Fruit fly (Drosophila melanogaster) whole organism, embryonic: ENCODE data around the gene nAChRalpha3.

Experiments
- Awh ChIP-seq: fragments of 200-800 bp; sonication (Bioruptor generic); IDR thresholded peaks from 2 replicates; pipeline ENCODE4, ENCODE4 v1.3.6; 2022; ENCODE audit warnings: missing biosample characterization, missing genetic modification characterization
- BEAF-32 ChIP-seq: fragments of 200-800 bp; sonication (Bioruptor generic); optimal IDR thresholded peaks from 3 replicates; lab custom pipeline; 2017; ENCODE audit warnings: missing biosample characterization, missing genetic modification characterization, mild to moderate bottlenecking, moderate library complexity, missing genetic modification reagents
- Bdp1 ChIP-seq: fragments of 200-800 bp; sonication (Bioruptor generic); optimal IDR thresholded peaks from 3 replicates; lab custom pipeline; 2016; ENCODE audit warnings: missing biosample characterization, missing genetic modification characterization
- CG10565 ChIP-seq: fragments of 200-800 bp; sonication (Bioruptor generic); optimal IDR thresholded peaks from 3 replicates; lab custom pipeline; 2016; ENCODE audit warnings: missing biosample characterization, mild to moderate bottlenecking, missing genetic modification characterization
- CG15011 ChIP-seq: fragments of 200-800 bp; sonication (Bioruptor generic); optimal IDR thresholded peaks from 3 replicates; lab custom pipeline; 2018; ENCODE audit warnings: missing biosample characterization, mild to moderate bottlenecking, missing genetic modification characterization
- CG15269 ChIP-seq: fragments of 200-800 bp; sonication (Bioruptor generic); optimal IDR thresholded peaks from 2 replicates; lab custom pipeline; 2018; ENCODE audit warnings: missing biosample characterization, mild to moderate bottlenecking, missing genetic modification characterization, moderate library complexity
- CG15514 ChIP-seq: fragments of 200-800 bp; sonication (Bioruptor generic); optimal IDR thresholded peaks from 3 replicates; lab custom pipeline; 2017; ENCODE audit warnings: missing biosample characterization, missing genetic modification characterization, mild to moderate bottlenecking, moderate library complexity, missing genetic modification reagents
- CG16813 ChIP-seq: fragments of 200-800 bp; sonication (Bioruptor generic); IDR thresholded peaks from 3 replicates; pipeline ENCODE4 v1.3.6; 2022; ENCODE audit warnings: missing biosample characterization, missing genetic modification characterization; ENCODE audit not compliant: partially characterized antibody
- CG17328 ChIP-seq: fragments of 200-800 bp; sonication (Bioruptor generic); IDR thresholded peaks from 2 replicates; pipeline ENCODE4 v1.3.6; 2022; ENCODE audit warnings: missing biosample characterization, missing genetic modification characterization
- CG18599 ChIP-seq: fragments of 200-800 bp; sonication (Bioruptor generic); optimal IDR thresholded peaks from 3 replicates; lab custom pipeline; 2017; ENCODE audit warnings: missing biosample characterization, missing genetic modification characterization, mild to moderate bottlenecking, moderate library complexity, missing genetic modification reagents
- CG18619 ChIP-seq: fragments of 200-800 bp; sonication (Bioruptor generic); optimal IDR thresholded peaks from 3 replicates; lab custom pipeline; 2017; ENCODE audit warnings: missing biosample characterization, mild to moderate bottlenecking, missing genetic modification characterization
- CG32532 ChIP-seq: fragments of 200-800 bp; sonication (Bioruptor generic); IDR thresholded peaks from 2 replicates; pipeline ENCODE4 v1.3.6; 2022; ENCODE audit warnings: missing biosample characterization, missing genetic modification characterization
- CG3281 ChIP-seq: fragments of 200-800 bp; sonication (Bioruptor generic); optimal IDR thresholded peaks from 3 replicates; lab custom pipeline; 2017; ENCODE audit warnings: missing biosample characterization, mild to moderate bottlenecking, missing genetic modification characterization
- CG33557 ChIP-seq: fragments of 200-800 bp; sonication (Bioruptor generic); optimal IDR thresholded peaks from 2 replicates; lab custom pipeline; 2019; ENCODE audit warnings: missing biosample characterization, mild to moderate bottlenecking, missing genetic modification characterization, moderate library complexity
- CG3838 ChIP-seq: fragments of 200-800 bp; sonication (Bioruptor generic); optimal IDR thresholded peaks from 3 replicates; lab custom pipeline; 2016; ENCODE audit warnings: missing biosample characterization, missing genetic modification characterization
- CG6272 ChIP-seq: fragments of 200-800 bp; sonication (Bioruptor generic); IDR thresholded peaks from 2 replicates; pipeline ENCODE4 v1.3.6; 2022; ENCODE audit warnings: missing biosample characterization, missing genetic modification characterization
- CG7271 ChIP-seq: fragments of 200-800 bp; sonication (Bioruptor generic); optimal IDR thresholded peaks from 2 replicates; lab custom pipeline; 2018; ENCODE audit warnings: missing biosample characterization, mild to moderate bottlenecking, missing genetic modification characterization, moderate library complexity
- CG8478 ChIP-seq: fragments of >200 bp; optimal IDR thresholded peaks from 2 replicates; lab custom pipeline; 2018
- Deaf1 ChIP-seq: fragments of 200-800 bp; optimal IDR thresholded peaks from 3 replicates; lab custom pipeline; 2019; ENCODE audit warnings: missing biosample characterization, mild to moderate bottlenecking, missing genetic modification characterization, moderate library complexity
- Dfd ChIP-seq, 2 experiments: fragments of >200 bp; optimal IDR thresholded peaks; 2 replicates each; lab custom pipeline; 2017; ENCODE audit warnings: missing biosample characterization in 2 of 2, missing genetic modification characterization in 2 of 2
- Dip2 ChIP-seq: fragments of 200-800 bp; sonication (Bioruptor generic); IDR thresholded peaks from 2 replicates; pipeline ENCODE4 v1.3.6; 2022; ENCODE audit warnings: missing biosample characterization, missing genetic modification characterization
- Dll ChIP-seq: fragments of 200-800 bp; sonication (Bioruptor generic); IDR thresholded peaks from 4 replicates; pipeline ENCODE4 v1.3.6; 2022; ENCODE audit warnings: missing biosample characterization, missing genetic modification characterization; ENCODE audit not compliant: partially characterized antibody
- Doc2 ChIP-seq: fragments of 200-800 bp; sonication (Bioruptor generic); IDR thresholded peaks from 2 replicates; pipeline ENCODE4 v1.3.6; 2022; ENCODE audit warnings: missing biosample characterization, missing genetic modification characterization
- E2f2 ChIP-seq: fragments of 200-800 bp; sonication (Bioruptor generic); IDR thresholded peaks from 2 replicates; pipeline ENCODE4 v1.3.6; 2022; ENCODE audit warnings: missing biosample characterization, missing genetic modification characterization
- Eip74EF ChIP-seq, 2 experiments: fragments of 200-800 bp in 1 of 2; fragments of >200 bp in 1 of 2; sonication (Bioruptor generic) in 1 of 2; optimal IDR thresholded peaks; 2 replicates each; lab custom pipeline; 2017 to 2019; ENCODE audit warnings: missing biosample characterization in 2 of 2, missing genetic modification characterization in 2 of 2, mild to moderate bottlenecking in 1 of 2, moderate library complexity in 1 of 2
- Elba2 ChIP-seq: fragments of 200-800 bp; sonication (Bioruptor generic); optimal IDR thresholded peaks from 3 replicates; lab custom pipeline; 2016; ENCODE audit warnings: missing biosample characterization, missing genetic modification characterization
- Fer3 ChIP-seq: fragments of 200-800 bp; sonication (Bioruptor generic); optimal IDR thresholded peaks from 2 replicates; lab custom pipeline; 2018; ENCODE audit warnings: missing biosample characterization, mild to moderate bottlenecking, missing genetic modification characterization, moderate library complexity
- H15 ChIP-seq: fragments of 200-800 bp; sonication (Bioruptor generic); IDR thresholded peaks from 3 replicates; pipeline ENCODE4 v1.3.6; 2022; ENCODE audit warnings: missing biosample characterization, missing genetic modification characterization
- HmgZ ChIP-seq: fragments of 200-800 bp; sonication (Bioruptor generic); optimal IDR thresholded peaks from 2 replicates; lab custom pipeline; 2018; ENCODE audit warnings: missing biosample characterization, mild to moderate bottlenecking, missing genetic modification characterization
- Lim3 ChIP-seq: fragments of 200-800 bp; sonication (Bioruptor generic); IDR thresholded peaks from 2 replicates; pipeline ENCODE4 v1.3.6; 2022; ENCODE audit warnings: missing biosample characterization, missing genetic modification characterization
- Lpt ChIP-seq: fragments of >200 bp; optimal IDR thresholded peaks from 2 replicates; lab custom pipeline; 2018; ENCODE audit warnings: missing biosample characterization, missing genetic modification characterization
- PHDP ChIP-seq: fragments of 200-800 bp; sonication (Bioruptor generic); optimal IDR thresholded peaks from 3 replicates; lab custom pipeline; 2018; ENCODE audit warnings: missing biosample characterization, mild to moderate bottlenecking, missing genetic modification characterization, moderate library complexity
- Spps ChIP-seq: fragments of 200-800 bp; sonication (Bioruptor generic); optimal IDR thresholded peaks from 2 replicates; lab custom pipeline; 2018; ENCODE audit warnings: missing biosample characterization, mild to moderate bottlenecking, missing genetic modification characterization
- amos ChIP-seq: fragments of 200-800 bp; sonication (Bioruptor generic); IDR thresholded peaks from 2 replicates; pipeline ENCODE4 v1.3.6; 2022; ENCODE audit warnings: missing biosample characterization, missing genetic modification characterization; ENCODE audit not compliant: partially characterized antibody
- ara ChIP-seq: fragments of 200-800 bp; sonication (Bioruptor generic); IDR thresholded peaks from 2 replicates; pipeline ENCODE4 v1.3.6; 2022; ENCODE audit warnings: missing biosample characterization, missing genetic modification characterization
- az2 ChIP-seq: fragments of 200-800 bp; sonication (Bioruptor generic); optimal IDR thresholded peaks from 3 replicates; lab custom pipeline; 2016; ENCODE audit warnings: missing biosample characterization, missing genetic modification characterization
- ci ChIP-seq: fragments of 200-800 bp; sonication (Bioruptor generic); IDR thresholded peaks from 3 replicates; pipeline ENCODE4 v1.3.6; 2022; ENCODE audit warnings: missing biosample characterization, missing genetic modification characterization
- eve ChIP-seq, 2 experiments: fragments of >200 bp; optimal IDR thresholded peaks; 2 replicates each; lab custom pipeline; 2017; ENCODE audit warnings: missing biosample characterization in 2 of 2, missing genetic modification characterization in 2 of 2
- fd64A ChIP-seq: fragments of 200-800 bp; sonication (Bioruptor generic); optimal IDR thresholded peaks from 3 replicates; lab custom pipeline; 2018; ENCODE audit warnings: missing biosample characterization, mild to moderate bottlenecking, missing genetic modification characterization
- gfzf ChIP-seq: fragments of 200-800 bp; sonication (Bioruptor generic); optimal IDR thresholded peaks from 2 replicates; lab custom pipeline; 2016; ENCODE audit warnings: missing biosample characterization, mild to moderate bottlenecking, missing genetic modification characterization, moderate library complexity
- grau ChIP-seq: fragments of 200-800 bp; optimal IDR thresholded peaks from 3 replicates; lab custom pipeline; 2019; ENCODE audit warnings: missing biosample characterization, mild to moderate bottlenecking, missing genetic modification characterization, moderate library complexity
- gsb-n ChIP-seq: fragments of 200-800 bp; sonication (Bioruptor generic); optimal IDR thresholded peaks from 3 replicates; lab custom pipeline; 2018; ENCODE audit warnings: missing biosample characterization, mild to moderate bottlenecking, missing genetic modification characterization
- hbn ChIP-seq: fragments of 200-800 bp; sonication (Bioruptor generic); IDR thresholded peaks from 2 replicates; pipeline ENCODE4 v1.3.6; 2022; ENCODE audit warnings: missing biosample characterization, missing genetic modification characterization; ENCODE audit not compliant: partially characterized antibody
- lilli ChIP-seq: fragments of 200-800 bp; sonication (Bioruptor generic); optimal IDR thresholded peaks from 3 replicates; lab custom pipeline; 2016; ENCODE audit warnings: missing biosample characterization, missing genetic modification characterization
- pan ChIP-seq, 4 experiments: fragments of >200 bp in 3 of 4; fragments of 200-800 bp in 1 of 4; sonication (Bioruptor generic) in 1 of 4; optimal IDR thresholded peaks in 3 of 4; IDR thresholded peaks in 1 of 4; 2 replicates each; pipeline versions ENCODE4 v1.3.6 to Lab custom; 2017 to 2022; ENCODE audit warnings: missing biosample characterization in 2 of 4, missing genetic modification characterization in 2 of 4, mixed read lengths in 1 of 4
- run ChIP-seq: fragments of 200-800 bp; sonication (Bioruptor generic); optimal IDR thresholded peaks from 3 replicates; lab custom pipeline; 2018; ENCODE audit warnings: missing biosample characterization, mild to moderate bottlenecking, missing genetic modification characterization
- sd ChIP-seq: fragments of 200-800 bp; sonication (Bioruptor generic); optimal IDR thresholded peaks from 3 replicates; lab custom pipeline; 2018; ENCODE audit warnings: missing biosample characterization, mild to moderate bottlenecking, missing genetic modification characterization, moderate library complexity
- stc ChIP-seq: fragments of 200-800 bp; sonication (Bioruptor generic); IDR thresholded peaks from 2 replicates; pipeline ENCODE4 v1.3.6; 2022; ENCODE audit warnings: missing biosample characterization, missing genetic modification characterization
- tap ChIP-seq: fragments of 200-800 bp; optimal IDR thresholded peaks from 3 replicates; lab custom pipeline; 2019; ENCODE audit warnings: missing biosample characterization, mild to moderate bottlenecking, missing genetic modification characterization, moderate library complexity
- zf30C ChIP-seq: fragments of 200-800 bp; sonication (Bioruptor generic); optimal IDR thresholded peaks from 3 replicates; lab custom pipeline; 2018; ENCODE audit warnings: missing biosample characterization, mild to moderate bottlenecking, missing genetic modification characterization
- zfh1 ChIP-seq: fragments of 200-800 bp; sonication (Bioruptor generic); IDR thresholded peaks from 3 replicates; pipeline ENCODE4 v1.3.6; 2022; ENCODE audit warnings: missing biosample characterization, missing genetic modification characterization

The nAChRalpha3 gene

dm6 chrX:8233167-8233566, 133.8 kb downstream of the nAChRalpha3 start (continued):
- TF ChIP-seq Awh (GFP tag; lab: Robert Waterston, UW) (no peak), gsb-n (tag; lab: Kevin White, UChicago) (no peak), CG32532 (GFP tag; lab: Robert Waterston, UW) (peak; percentile 58), HmgZ (tag; lab: Kevin White, UChicago) (peak; percentile 40), Bdp1 (GFP tag; lab: Kevin White, UChicago) (no peak), Lim3 (GFP tag; lab: Robert Waterston, UW) (no peak), BEAF-32 (GFP tag; lab: Kevin White, UChicago) (no peak), H15 (GFP tag; lab: Robert Waterston, UW) (no peak), PHDP (tag; lab: Kevin White, UChicago) (no peak), CG10565 (GFP tag; lab: Kevin White, UChicago) (no peak), Elba2 (GFP tag; lab: Kevin White, UChicago) (no peak), CG15269 (peak; percentile 53), Eip74EF (GFP tag; optimal IDR thresholded peaks at IDR 0.05; lab: Kevin White, UChicago) (no peak), Fer3 (tag; lab: Kevin White, UChicago) (peak; percentile 30), CG15514 (GFP tag; lab: Kevin White, UChicago) (peak; percentile 40), Deaf1 (tag; lab: Kevin White, UChicago) (no peak), Dll (GFP tag; lab: Robert Waterston, UW) (no peak), CG33557 (GFP tag; lab: Kevin White, UChicago) (no peak), lilli (GFP tag; lab: Kevin White, UChicago) (peak; percentile 69), zf30C (GFP tag; lab: Kevin White, UChicago) (no peak), hbn (GFP tag; lab: Robert Waterston, UW) (no peak), CG3838 (no peak), zfh1 (GFP tag; lab: Robert Waterston, UW) (no peak), Dfd (GFP tag; optimal IDR thresholded peaks at IDR 0.05; lab: Kevin White, UChicago) (no peak), Dip2 (no peak), CG18619 (GFP tag; lab: Kevin White, UChicago) (peak; percentile 15), Doc2 (GFP tag; lab: Robert Waterston, UW) (no peak), CG3281 (GFP tag; lab: Kevin White, UChicago) (peak; percentile 28), az2 (GFP tag; lab: Kevin White, UChicago) (no peak), gfzf (GFP tag; lab: Kevin White, UChicago) (no peak), pan (optimal IDR thresholded peaks at IDR 0.05; lab: Kevin White, UChicago) (no peak), pan (GFP tag; optimal IDR thresholded peaks at IDR 0.05 in 1 of 2, IDR thresholded peaks at IDR 0.05 in 1 of 2) (peak in 1 of 2 experiments; percentile 39), stc (GFP tag; lab: Robert Waterston, UW) (no peak), CG7271 (no peak), ci (no peak), CG8478 (lab: Kevin White, UChicago) (no peak), CG17328 (no peak), tap (tag; lab: Kevin White, UChicago) (no peak), CG15011 (GFP tag; lab: Kevin White, UChicago) (no peak), E2f2 (no peak), amos (GFP tag; lab: Robert Waterston, UW) (no peak), fd64A (GFP tag; lab: Kevin White, UChicago) (no peak), run (tag; lab: Kevin White, UChicago) (no peak), Spps (tag; lab: Kevin White, UChicago) (no peak), Lpt (GFP tag; lab: Kevin White, UChicago) (no peak), grau (peak; percentile 18), eve (GFP tag; optimal IDR thresholded peaks at IDR 0.05; lab: Kevin White, UChicago) (no peak), CG6272 (GFP tag; lab: Robert Waterston, UW) (no peak), ara (GFP tag; lab: Robert Waterston, UW) (no peak), CG18599 (GFP tag; lab: Kevin White, UChicago) (peak; percentile 70), sd (peak; percentile 32), CG16813 (GFP tag; lab: Robert Waterston, UW) (no peak)
